Worm (Caenorhabditis elegans) whole organism, young adult: ENCODE data around the gene cec-6.

Experiments used
- C17E4.6 ChIP-seq: fragments of 200-800 bp; sonication (Bioruptor generic); IDR thresholded peaks from 2 replicates; pipeline ENCODE4 v1.3.6; 2022; ENCODE audit warnings: missing genetic modification reagents, missing genetic modification characterization, missing compliant biosample characterization
- F22D6.2 ChIP-seq: sonication (generic microtip); optimal IDR thresholded peaks from 2 replicates; lab custom pipeline; 2016; ENCODE audit warnings: mild to moderate bottlenecking, missing genetic modification characterization, missing compliant biosample characterization
- F33H1.4 ChIP-seq: fragments of 200-800 bp; sonication (Bioruptor generic); IDR thresholded peaks from 2 replicates; pipeline ENCODE4 v1.3.6; 2022; ENCODE audit warnings: missing genetic modification reagents, missing genetic modification characterization, missing compliant biosample characterization
- F37B4.10 ChIP-seq: fragments of 200-800 bp; sonication (Bioruptor generic); IDR thresholded peaks from 2 replicates; pipeline ENCODE4 v1.3.6; 2022; ENCODE audit warnings: missing genetic modification characterization, missing compliant biosample characterization
- F39B2.1 ChIP-seq: fragments of 200-800 bp; sonication (Bioruptor generic); IDR thresholded peaks from 2 replicates; pipeline ENCODE4 v1.3.6; 2022; ENCODE audit warnings: missing genetic modification reagents, missing genetic modification characterization, missing compliant biosample characterization
- F57A8.1 ChIP-seq: fragments of 200-800 bp; sonication (Bioruptor generic); optimal IDR thresholded peaks from 2 replicates; lab custom pipeline; 2018; ENCODE audit warnings: mild to moderate bottlenecking, missing genetic modification characterization, moderate library complexity, missing compliant biosample characterization
- K11D2.4 ChIP-seq: fragments of 200-800 bp; sonication (Bioruptor generic); IDR thresholded peaks from 2 replicates; pipeline ENCODE4 v1.3.6; 2022; ENCODE audit warnings: missing genetic modification reagents, missing genetic modification characterization, missing compliant biosample characterization
- aptf-2 ChIP-seq: fragments of 200-800 bp; sonication (Bioruptor generic); conservative IDR thresholded peaks from 2 replicates; pipeline ENCODE4 v1.3.6; 2022; ENCODE audit warnings: missing genetic modification reagents, missing genetic modification characterization, missing compliant biosample characterization
- attf-5 ChIP-seq: fragments of 200-800 bp; sonication (Bioruptor generic); optimal IDR thresholded peaks from 2 replicates; lab custom pipeline; 2018; ENCODE audit warnings: mild to moderate bottlenecking, missing genetic modification characterization, missing compliant biosample characterization
- bed-1 ChIP-seq: fragments of 200-800 bp; sonication (Bioruptor generic); IDR thresholded peaks from 2 replicates; pipeline ENCODE4 v1.3.6; 2022; ENCODE audit warnings: missing genetic modification reagents, missing genetic modification characterization, missing compliant biosample characterization
- cebp-1 ChIP-seq, 2 experiments: fragments of 200-800 bp in 1 of 2; sonication (Bioruptor generic) in 1 of 2; sonication (generic microtip) in 1 of 2; IDR thresholded peaks in 1 of 2; optimal IDR thresholded peaks in 1 of 2; 2 replicates each; pipeline versions ENCODE4 v1.3.6 to Lab custom; 2017 to 2022; ENCODE audit warnings: missing compliant biosample characterization in 2 of 2, missing genetic modification characterization in 2 of 2, mild to moderate bottlenecking in 1 of 2, missing genetic modification reagents in 1 of 2, moderate library complexity in 1 of 2
- cebp-2 ChIP-seq: fragments of 200-800 bp; sonication (Bioruptor generic); IDR thresholded peaks from 2 replicates; pipeline ENCODE4 v1.3.6; 2022; ENCODE audit warnings: missing genetic modification characterization, missing compliant biosample characterization
- ceh-27 ChIP-seq: fragments of 200-800 bp; sonication (Bioruptor generic); optimal IDR thresholded peaks from 2 replicates; lab custom pipeline; 2018; ENCODE audit warnings: mild to moderate bottlenecking, missing genetic modification characterization, moderate library complexity, missing compliant biosample characterization
- ceh-40 ChIP-seq: fragments of 200-800 bp; sonication (Bioruptor generic); IDR thresholded peaks from 2 replicates; pipeline ENCODE4 v1.3.6; 2022; ENCODE audit warnings: missing genetic modification characterization, missing compliant biosample characterization
- die-1 ChIP-seq: sonication (generic microtip); optimal IDR thresholded peaks from 2 replicates; lab custom pipeline; 2016; ENCODE audit warnings: missing genotype, mild to moderate bottlenecking, missing genetic modification characterization, missing compliant biosample characterization
- him-1 ChIP-seq: sonication (generic microtip); optimal IDR thresholded peaks from 2 replicates; lab custom pipeline; 2016; ENCODE audit warnings: missing genotype, missing genetic modification reagents, missing genetic modification characterization, missing compliant biosample characterization
- hlh-12 ChIP-seq: sonication (generic microtip); optimal IDR thresholded peaks from 2 replicates; lab custom pipeline; 2016; ENCODE audit warnings: missing genetic modification characterization, missing compliant biosample characterization
- hmg-1.2 ChIP-seq: fragments of 200-800 bp; sonication (Bioruptor generic); IDR thresholded peaks from 2 replicates; pipeline ENCODE4 v1.3.6; 2022; ENCODE audit warnings: missing genetic modification reagents, missing genetic modification characterization, missing compliant biosample characterization
- lin-35 ChIP-seq, 3 experiments: fragments of 150-350 bp in 2 of 3; sonication (generic microtip) in 1 of 3; optimal IDR thresholded peaks; 2 replicates each; lab custom pipeline; 2014 to 2018; ENCODE audit warnings: missing biosample characterization in 3 of 3, missing genetic modification characterization in 3 of 3, missing genetic modification reagents in 3 of 3
- lin-40 ChIP-seq: sonication (generic microtip); optimal IDR thresholded peaks from 2 replicates; lab custom pipeline; 2016; ENCODE audit warnings: missing genetic modification characterization, mild to moderate bottlenecking, missing compliant biosample characterization, missing genotype, missing genetic modification reagents
- lin-54 ChIP-seq: fragments of 200-800 bp; sonication (Bioruptor generic); optimal IDR thresholded peaks from 2 replicates; lab custom pipeline; 2018; ENCODE audit warnings: mild to moderate bottlenecking, missing genetic modification characterization, missing compliant biosample characterization
- lir-1 ChIP-seq: fragments of 200-800 bp; sonication (Bioruptor generic); conservative IDR thresholded peaks from 2 replicates; pipeline ENCODE4 v1.3.6; 2022; ENCODE audit warnings: missing genetic modification reagents, missing genetic modification characterization, missing compliant biosample characterization
- lsl-1 ChIP-seq: fragments of 200-800 bp; sonication (Bioruptor generic); optimal IDR thresholded peaks from 2 replicates; lab custom pipeline; 2018; ENCODE audit warnings: mild to moderate bottlenecking, missing genetic modification characterization, moderate library complexity, missing compliant biosample characterization
- lsy-27 ChIP-seq: sonication (generic microtip); optimal IDR thresholded peaks from 2 replicates; lab custom pipeline; 2017; ENCODE audit warnings: missing genetic modification characterization, mild to moderate bottlenecking, missing compliant biosample characterization, antibody characterized with exemption, missing genotype, borderline replicate concordance; ENCODE audit not compliant: insufficient read depth
- madf-3 ChIP-seq: fragments of 200-800 bp; sonication (Bioruptor generic); IDR thresholded peaks from 2 replicates; pipeline ENCODE4 v1.3.6; 2022; ENCODE audit warnings: missing genetic modification reagents, missing genetic modification characterization, missing compliant biosample characterization
- nfyb-1 ChIP-seq: fragments of 200-800 bp; sonication (Bioruptor generic); IDR thresholded peaks from 2 replicates; pipeline ENCODE4 v1.3.6; 2022; ENCODE audit warnings: missing genetic modification reagents, missing genetic modification characterization, missing compliant biosample characterization
- nhr-179 ChIP-seq: sonication (generic microtip); optimal IDR thresholded peaks from 2 replicates; lab custom pipeline; 2016; ENCODE audit warnings: mild to moderate bottlenecking, missing genetic modification characterization, missing compliant biosample characterization
- nhr-80 ChIP-seq: sonication (generic microtip); optimal IDR thresholded peaks from 2 replicates; lab custom pipeline; 2016; ENCODE audit warnings: missing genetic modification characterization, missing compliant biosample characterization
- rec-8 ChIP-seq, 2 experiments: sonication (generic microtip); optimal IDR thresholded peaks; 2 replicates each; lab custom pipeline; 2016; ENCODE audit warnings: mild to moderate bottlenecking in 2 of 2, missing genetic modification characterization in 2 of 2, missing genetic modification reagents in 2 of 2, missing genotype in 2 of 2, missing biosample characterization in 1 of 2, missing compliant biosample characterization in 1 of 2, moderate library complexity in 1 of 2
- zim-3 ChIP-seq: sonication (generic microtip); optimal IDR thresholded peaks from 2 replicates; lab custom pipeline; 2017; ENCODE audit warnings: mild to moderate bottlenecking, missing genetic modification characterization, moderate library complexity, missing compliant biosample characterization
- ztf-18 ChIP-seq: sonication (generic microtip); optimal IDR thresholded peaks from 2 replicates; lab custom pipeline; 2016; ENCODE audit warnings: missing genotype, mild to moderate bottlenecking, missing genetic modification characterization, missing compliant biosample characterization

The cec-6 gene

ce11 chrIV:5550676-5551184 lies 6.1 kb downstream of the cec-6 start, which contains the start of gene ari-2:
TSS of gene ari-2 (plus strand) at chrIV:5551134.
- peak; percentile 13 for TF ChIP-seq nhr-80
- TF ChIP-seq attf-5 (GFP tag; lab: Kevin White, UChicago) = no peak
- TF ChIP-seq bed-1 (GFP tag; lab: Robert Waterston, UW) = no peak
- peak; percentile 97 for TF ChIP-seq hmg-1.2
- TF ChIP-seq lin-35 (GFP tag; optimal IDR thresholded peaks at IDR 0.05; lab: Kevin White, UChicago) = no peak
- no peak for TF ChIP-seq cebp-1 (GFP tag; IDR thresholded peaks at IDR 0.05; lab: Robert Waterston, UW)
- TF ChIP-seq cebp-1 (tag; optimal IDR thresholded peaks at IDR 0.05; lab: Kevin White, UChicago) = peak; percentile 30
- no peak for TF ChIP-seq K11D2.4 (GFP tag; lab: Robert Waterston, UW)
- TF ChIP-seq lin-40 = peak; percentile 12
- no peak for TF ChIP-seq rec-8 (tag; optimal IDR thresholded peaks at IDR 0.05; lab: Kevin White, UChicago)
- no peak for TF ChIP-seq die-1
- TF ChIP-seq, all 124 proteins: peak for 4

DNA sequence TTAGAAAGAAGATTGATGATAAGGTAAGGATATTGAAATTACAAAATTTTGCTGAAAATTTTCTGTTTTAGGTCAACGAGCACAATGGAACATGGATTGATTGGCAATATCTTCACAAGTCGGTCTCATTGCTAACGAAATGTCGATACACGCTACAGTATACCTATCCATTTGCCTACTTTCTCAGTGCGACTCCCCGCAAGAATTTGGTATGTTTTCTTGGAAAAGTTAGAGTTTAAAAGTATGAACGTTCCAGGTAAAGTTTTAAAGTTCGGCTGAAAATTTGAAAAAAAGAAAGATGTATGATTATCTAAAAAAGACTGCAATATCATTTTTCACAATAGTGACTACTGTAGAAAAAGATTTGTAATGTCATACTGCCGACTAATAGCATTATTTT lies 9.5 kb downstream of the cec-6 start:
- TF ChIP-seq nfyb-1 (GFP tag; lab: Robert Waterston, UW) = no peak
- TF ChIP-seq madf-3 (GFP tag; lab: Robert Waterston, UW) = no peak

DNA sequence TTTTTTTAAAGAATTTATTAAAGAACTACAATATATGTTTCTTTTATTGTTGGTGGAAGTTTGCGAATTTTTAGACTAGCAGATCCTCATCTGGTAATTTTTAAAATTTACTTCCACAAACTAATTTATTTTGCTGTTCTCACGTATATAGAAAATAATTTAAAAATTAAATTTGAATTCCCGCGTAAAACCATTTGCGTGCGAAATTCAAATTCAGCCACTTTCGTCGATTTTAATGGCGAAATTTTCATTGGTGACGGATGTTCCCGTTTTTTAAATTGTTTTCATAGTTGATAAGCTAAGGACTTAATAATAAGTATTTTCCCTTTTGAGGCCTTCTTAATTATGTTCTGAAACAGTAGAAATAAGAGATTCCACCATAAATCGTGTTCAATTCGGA lies 16.4 kb downstream of the cec-6 start:
- TF ChIP-seq nhr-179 (tag; lab: Kevin White, UChicago) (no peak), lin-54 (GFP tag; lab: Kevin White, UChicago) (no peak), cebp-1 (GFP tag; IDR thresholded peaks at IDR 0.05; lab: Robert Waterston, UW) (no peak), cebp-1 (tag; optimal IDR thresholded peaks at IDR 0.05; lab: Kevin White, UChicago) (no peak), lir-1 (GFP tag; lab: Robert Waterston, UW) (no peak), F37B4.10 (GFP tag; lab: Robert Waterston, UW) (no peak), aptf-2 (GFP tag; lab: Robert Waterston, UW) (no peak), madf-3 (GFP tag; lab: Robert Waterston, UW) (no peak), ceh-40 (GFP tag; lab: Robert Waterston, UW) (no peak), cebp-2 (GFP tag; lab: Robert Waterston, UW) (no peak), zim-3 (tag; lab: Kevin White, UChicago) (no peak), C17E4.6 (GFP tag; lab: Robert Waterston, UW) (no peak), F33H1.4 (GFP tag; lab: Robert Waterston, UW) (no peak), F39B2.1 (GFP tag; lab: Robert Waterston, UW) (no peak), ztf-18 (tag; lab: Kevin White, UChicago) (no peak), F22D6.2 (no peak), hlh-12 (tag; lab: Kevin White, UChicago) (no peak)

ce11 chrIV:5561497-5562155 lies 17.0 kb downstream of the cec-6 start:
- no peak for TF ChIP-seq lsy-27 (tag; lab: Kevin White, UChicago)
- peak; percentile 2 for TF ChIP-seq ceh-27 (GFP tag; lab: Kevin White, UChicago)
- no peak for TF ChIP-seq F57A8.1 (GFP tag; lab: Kevin White, UChicago)

DNA sequence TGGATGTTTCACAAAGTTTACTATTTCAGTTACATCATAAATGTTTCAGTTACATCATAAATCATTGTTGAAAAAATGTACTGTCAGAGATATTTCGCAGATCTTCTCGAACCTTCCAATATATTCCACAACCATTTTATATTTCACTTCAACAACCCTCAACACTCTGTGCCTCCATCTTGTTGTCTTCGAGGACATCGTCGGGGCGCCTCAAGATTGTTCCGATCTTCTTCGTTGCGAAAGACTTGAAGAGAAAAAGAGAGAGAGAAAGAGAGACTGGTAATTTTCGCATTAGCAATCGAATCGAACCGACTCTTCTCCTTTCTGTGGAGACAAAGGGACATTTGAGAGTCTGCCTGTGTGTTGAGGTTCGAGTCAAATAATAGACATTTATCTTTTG lies 18.6 kb downstream of the cec-6 start:
- TF ChIP-seq lsl-1 (GFP tag; lab: Kevin White, UChicago) (no peak), hlh-12 (tag; lab: Kevin White, UChicago) (no peak), nfyb-1 (GFP tag; lab: Robert Waterston, UW) (no peak), him-1 (tag; lab: Kevin White, UChicago) (no peak), lin-40 (no peak)
